Worm (Caenorhabditis elegans) whole organism, young adult: ENCODE results near the gene pqn-25.

Experiments used
- B0019.2 ChIP-seq: fragments of 200-800 bp; sonication (Bioruptor generic); conservative IDR thresholded peaks from 2 replicates; pipeline ENCODE4 v1.3.6; 2022; ENCODE audit warnings: missing genetic modification reagents, missing genetic modification characterization, missing compliant biosample characterization
- B0336.3 ChIP-seq: fragments of 200-800 bp; sonication (Bioruptor generic); IDR thresholded peaks from 2 replicates; pipeline ENCODE4 v1.3.6; 2022; ENCODE audit warnings: missing genetic modification characterization, missing compliant biosample characterization
- F22D6.2 ChIP-seq: sonication (generic microtip); optimal IDR thresholded peaks from 2 replicates; lab custom pipeline; 2016; ENCODE audit warnings: mild to moderate bottlenecking, missing genetic modification characterization, missing compliant biosample characterization
- F33H1.4 ChIP-seq: fragments of 200-800 bp; sonication (Bioruptor generic); IDR thresholded peaks from 2 replicates; pipeline ENCODE4 v1.3.6; 2022; ENCODE audit warnings: missing genetic modification reagents, missing genetic modification characterization, missing compliant biosample characterization
- F57C9.4 ChIP-seq: sonication (generic microtip); optimal IDR thresholded peaks from 2 replicates; lab custom pipeline; 2017; ENCODE audit warnings: mild to moderate bottlenecking, missing genetic modification characterization, missing compliant biosample characterization
- K11D2.4 ChIP-seq: fragments of 200-800 bp; sonication (Bioruptor generic); IDR thresholded peaks from 2 replicates; pipeline ENCODE4 v1.3.6; 2022; ENCODE audit warnings: missing genetic modification reagents, missing genetic modification characterization, missing compliant biosample characterization
- T26A5.8 ChIP-seq: sonication (generic microtip); optimal IDR thresholded peaks from 2 replicates; lab custom pipeline; 2016; ENCODE audit warnings: missing genetic modification characterization, missing compliant biosample characterization
- Y53G8AR.9 ChIP-seq: fragments of 200-800 bp; sonication (Bioruptor generic); conservative IDR thresholded peaks from 2 replicates; pipeline ENCODE4 v1.3.6; 2022; ENCODE audit warnings: missing genetic modification reagents, missing genetic modification characterization, missing compliant biosample characterization
- Y67H2A.10 ChIP-seq: fragments of 200-800 bp; sonication (Bioruptor generic); conservative IDR thresholded peaks from 2 replicates; pipeline ENCODE4 v1.3.6; 2022; ENCODE audit warnings: missing genetic modification reagents, missing genetic modification characterization, missing compliant biosample characterization
- Y79H2A.3 ChIP-seq: fragments of 200-800 bp; sonication (Bioruptor generic); conservative IDR thresholded peaks from 2 replicates; pipeline ENCODE4 v1.3.6; 2022; ENCODE audit warnings: missing genetic modification reagents, missing genetic modification characterization, missing compliant biosample characterization
- Y95B8A.8 ChIP-seq: fragments of 200-800 bp; sonication (Bioruptor generic); IDR thresholded peaks from 2 replicates; pipeline ENCODE4 v1.3.6; 2022; ENCODE audit warnings: missing genetic modification reagents, missing genetic modification characterization, missing compliant biosample characterization
- ZK185.1 ChIP-seq: sonication (generic microtip); optimal IDR thresholded peaks from 2 replicates; lab custom pipeline; 2016; ENCODE audit warnings: mild to moderate bottlenecking, missing genetic modification characterization, missing compliant biosample characterization; ENCODE audit not compliant: poor library complexity, severe bottlenecking
- aptf-3 ChIP-seq: fragments of 200-800 bp; sonication (Bioruptor generic); IDR thresholded peaks from 2 replicates; pipeline ENCODE4 v1.3.6; 2022; ENCODE audit warnings: missing genetic modification characterization, missing compliant biosample characterization
- attf-5 ChIP-seq: fragments of 200-800 bp; sonication (Bioruptor generic); optimal IDR thresholded peaks from 2 replicates; lab custom pipeline; 2018; ENCODE audit warnings: mild to moderate bottlenecking, missing genetic modification characterization, missing compliant biosample characterization
- cebp-1 ChIP-seq, 2 experiments: fragments of 200-800 bp in 1 of 2; sonication (Bioruptor generic) in 1 of 2; sonication (generic microtip) in 1 of 2; IDR thresholded peaks in 1 of 2; optimal IDR thresholded peaks in 1 of 2; 2 replicates each; pipeline versions ENCODE4 v1.3.6 to Lab custom; 2017 to 2022; ENCODE audit warnings: missing compliant biosample characterization in 2 of 2, missing genetic modification characterization in 2 of 2, mild to moderate bottlenecking in 1 of 2, missing genetic modification reagents in 1 of 2, moderate library complexity in 1 of 2
- ceh-27 ChIP-seq: fragments of 200-800 bp; sonication (Bioruptor generic); optimal IDR thresholded peaks from 2 replicates; lab custom pipeline; 2018; ENCODE audit warnings: mild to moderate bottlenecking, missing genetic modification characterization, moderate library complexity, missing compliant biosample characterization
- die-1 ChIP-seq: sonication (generic microtip); optimal IDR thresholded peaks from 2 replicates; lab custom pipeline; 2016; ENCODE audit warnings: missing genotype, mild to moderate bottlenecking, missing genetic modification characterization, missing compliant biosample characterization
- dox-1 ChIP-seq: fragments of 200-800 bp; sonication (Bioruptor generic); IDR thresholded peaks from 2 replicates; pipeline ENCODE4 v1.3.6; 2022; ENCODE audit warnings: missing genetic modification reagents, missing genetic modification characterization, missing compliant biosample characterization
- egrh-3 ChIP-seq: fragments of 200-800 bp; sonication (Bioruptor generic); IDR thresholded peaks from 2 replicates; pipeline ENCODE4 v1.3.6; 2022; ENCODE audit warnings: missing genetic modification reagents, missing genetic modification characterization, missing compliant biosample characterization
- ets-4 ChIP-seq: fragments of 200-800 bp; sonication (Bioruptor generic); optimal IDR thresholded peaks from 2 replicates; lab custom pipeline; 2018; ENCODE audit warnings: mild to moderate bottlenecking, missing genetic modification characterization, missing compliant biosample characterization
- fkh-3 ChIP-seq: sonication (generic microtip); optimal IDR thresholded peaks from 2 replicates; lab custom pipeline; 2016; ENCODE audit warnings: mild to moderate bottlenecking, missing genetic modification characterization, missing compliant biosample characterization
- gei-17 ChIP-seq: fragments of 200-800 bp; sonication (Bioruptor generic); optimal IDR thresholded peaks from 2 replicates; lab custom pipeline; 2018; ENCODE audit warnings: mild to moderate bottlenecking, missing genetic modification characterization, missing compliant biosample characterization
- lin-26 ChIP-seq: fragments of 200-800 bp; sonication (Bioruptor generic); IDR thresholded peaks from 2 replicates; pipeline ENCODE4 v1.3.6; 2022; ENCODE audit warnings: missing genetic modification reagents, missing genetic modification characterization, missing compliant biosample characterization
- lin-35 ChIP-seq, 3 experiments: fragments of 150-350 bp in 2 of 3; sonication (generic microtip) in 1 of 3; optimal IDR thresholded peaks; 2 replicates each; lab custom pipeline; 2014 to 2018; ENCODE audit warnings: missing biosample characterization in 3 of 3, missing genetic modification characterization in 3 of 3, missing genetic modification reagents in 3 of 3
- lin-40 ChIP-seq: sonication (generic microtip); optimal IDR thresholded peaks from 2 replicates; lab custom pipeline; 2016; ENCODE audit warnings: missing genetic modification characterization, mild to moderate bottlenecking, missing compliant biosample characterization, missing genotype, missing genetic modification reagents
- lin-54 ChIP-seq: fragments of 200-800 bp; sonication (Bioruptor generic); optimal IDR thresholded peaks from 2 replicates; lab custom pipeline; 2018; ENCODE audit warnings: mild to moderate bottlenecking, missing genetic modification characterization, missing compliant biosample characterization
- lir-1 ChIP-seq: fragments of 200-800 bp; sonication (Bioruptor generic); conservative IDR thresholded peaks from 2 replicates; pipeline ENCODE4 v1.3.6; 2022; ENCODE audit warnings: missing genetic modification reagents, missing genetic modification characterization, missing compliant biosample characterization
- lsl-1 ChIP-seq: fragments of 200-800 bp; sonication (Bioruptor generic); optimal IDR thresholded peaks from 2 replicates; lab custom pipeline; 2018; ENCODE audit warnings: mild to moderate bottlenecking, missing genetic modification characterization, moderate library complexity, missing compliant biosample characterization
- lsy-27 ChIP-seq: sonication (generic microtip); optimal IDR thresholded peaks from 2 replicates; lab custom pipeline; 2017; ENCODE audit warnings: missing genetic modification characterization, mild to moderate bottlenecking, missing compliant biosample characterization, antibody characterized with exemption, missing genotype, borderline replicate concordance; ENCODE audit not compliant: insufficient read depth
- madf-10 ChIP-seq: sonication (generic microtip); optimal IDR thresholded peaks from 2 replicates; lab custom pipeline; 2016; ENCODE audit warnings: mild to moderate bottlenecking, missing genetic modification characterization, missing compliant biosample characterization
- madf-6 ChIP-seq: fragments of 200-800 bp; sonication (Bioruptor generic); IDR thresholded peaks from 2 replicates; pipeline ENCODE4 v1.3.6; 2022; ENCODE audit warnings: missing genetic modification reagents, missing genetic modification characterization, missing compliant biosample characterization
- madf-8 ChIP-seq: fragments of 200-800 bp; sonication (Bioruptor generic); conservative IDR thresholded peaks from 2 replicates; pipeline ENCODE4 v1.3.6; 2022; ENCODE audit warnings: missing genetic modification reagents, missing genetic modification characterization, missing compliant biosample characterization
- nfyb-1 ChIP-seq: fragments of 200-800 bp; sonication (Bioruptor generic); IDR thresholded peaks from 2 replicates; pipeline ENCODE4 v1.3.6; 2022; ENCODE audit warnings: missing genetic modification reagents, missing genetic modification characterization, missing compliant biosample characterization
- nhr-120 ChIP-seq: fragments of 200-800 bp; sonication (Bioruptor generic); IDR thresholded peaks from 2 replicates; pipeline ENCODE4 v1.3.6; 2022; ENCODE audit warnings: missing genetic modification characterization, missing compliant biosample characterization
- nhr-179 ChIP-seq: sonication (generic microtip); optimal IDR thresholded peaks from 2 replicates; lab custom pipeline; 2016; ENCODE audit warnings: mild to moderate bottlenecking, missing genetic modification characterization, missing compliant biosample characterization
- nhr-80 ChIP-seq: sonication (generic microtip); optimal IDR thresholded peaks from 2 replicates; lab custom pipeline; 2016; ENCODE audit warnings: missing genetic modification characterization, missing compliant biosample characterization
- pbrm-1 ChIP-seq: fragments of 200-800 bp; sonication (Bioruptor generic); IDR thresholded peaks from 2 replicates; pipeline ENCODE4 v1.3.6; 2022; ENCODE audit warnings: missing genetic modification reagents, missing genetic modification characterization, missing compliant biosample characterization
- pha-4 ChIP-seq: fragments of 150-350 bp; sonication (generic microtip); optimal IDR thresholded peaks from 2 replicates; lab custom pipeline; 2014; ENCODE audit warnings: missing biosample characterization, missing genetic modification reagents, missing genetic modification characterization
- sdz-38 ChIP-seq: sonication (generic microtip); optimal IDR thresholded peaks from 2 replicates; lab custom pipeline; 2016; ENCODE audit warnings: missing genotype, missing genetic modification characterization, missing compliant biosample characterization
- sea-2 ChIP-seq: fragments of 200-800 bp; sonication (Bioruptor generic); IDR thresholded peaks from 2 replicates; pipeline ENCODE4 v1.3.6; 2022; ENCODE audit warnings: missing genetic modification characterization, missing compliant biosample characterization
- somi-1 ChIP-seq: fragments of 200-800 bp; sonication (Bioruptor generic); optimal IDR thresholded peaks from 2 replicates; lab custom pipeline; 2018; ENCODE audit warnings: mild to moderate bottlenecking, missing genetic modification characterization, missing compliant biosample characterization
- tbp1 ChIP-seq: fragments of 200-800 bp; sonication (Bioruptor generic); optimal IDR thresholded peaks from 2 replicates; lab custom pipeline; 2018; ENCODE audit warnings: mild to moderate bottlenecking, missing genetic modification characterization, missing compliant biosample characterization
- xnd-1 ChIP-seq: sonication (generic microtip); optimal IDR thresholded peaks from 2 replicates; lab custom pipeline; 2016; ENCODE audit warnings: missing genotype, missing genetic modification reagents, missing genetic modification characterization, missing compliant biosample characterization
- ztf-18 ChIP-seq: sonication (generic microtip); optimal IDR thresholded peaks from 2 replicates; lab custom pipeline; 2016; ENCODE audit warnings: missing genotype, mild to moderate bottlenecking, missing genetic modification characterization, missing compliant biosample characterization
- ztf-25 ChIP-seq: fragments of 200-800 bp; sonication (Bioruptor generic); IDR thresholded peaks from 2 replicates; pipeline ENCODE4 v1.3.6; 2022; ENCODE audit warnings: missing genetic modification reagents, missing genetic modification characterization, missing compliant biosample characterization
- ztf-26 ChIP-seq: sonication (generic microtip); optimal IDR thresholded peaks from 2 replicates; lab custom pipeline; 2017; ENCODE audit warnings: missing genetic modification characterization, missing compliant biosample characterization
- ztf-28 ChIP-seq: fragments of 200-800 bp; sonication (Bioruptor generic); IDR thresholded peaks from 2 replicates; pipeline ENCODE4 v1.3.6; 2022; ENCODE audit warnings: missing genetic modification reagents, missing genetic modification characterization, missing compliant biosample characterization

Gene pqn-25

DNA sequence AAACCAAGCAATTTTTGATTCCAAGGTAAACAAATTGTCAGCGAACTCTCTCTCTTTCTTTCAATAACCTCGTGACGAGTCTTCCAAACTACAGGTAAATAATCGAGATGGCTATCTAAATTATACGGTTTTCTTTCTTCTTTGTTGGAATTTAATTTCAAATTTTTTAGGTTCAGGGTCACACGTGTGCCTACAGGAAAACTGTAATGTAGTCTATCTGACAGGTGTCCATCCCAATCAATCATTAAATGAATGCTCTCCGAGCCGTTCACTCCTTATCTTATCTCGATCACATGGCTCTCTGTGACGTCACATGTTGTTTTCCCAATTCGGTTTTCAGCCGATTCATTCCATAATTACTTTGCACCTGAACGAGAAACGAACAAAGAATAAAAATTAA is 40.7 kb upstream of the pqn-25 start (continued):
- TF ChIP-seq attf-5 (GFP tag; lab: Kevin White, UChicago) (peak; percentile 45), ztf-25 (GFP tag; lab: Robert Waterston, UW) (no peak), egrh-3 (no peak), madf-6 (GFP tag; lab: Robert Waterston, UW) (peak; percentile 11; the same call in 1 of the 2 replicates), ztf-26 (tag; lab: Kevin White, UChicago) (no peak), Y79H2A.3 (no peak; the same call in 1 of the 2 replicates), Y95B8A.8 (GFP tag; lab: Robert Waterston, UW) (0 out of 2 replicates have a peak, but pooled peaks have one; percentile 53), madf-10 (peak; percentile 17), lin-54 (peak; percentile 30), F57C9.4 (tag; lab: Kevin White, UChicago) (no peak), die-1 (tag; lab: Kevin White, UChicago) (no peak), ZK185.1 (tag; lab: Kevin White, UChicago) (no peak), B0019.2 (GFP tag; lab: Robert Waterston, UW) (no peak), nhr-120 (no peak), madf-8 (GFP tag; lab: Robert Waterston, UW) (no peak), nfyb-1 (GFP tag; lab: Robert Waterston, UW) (peak; percentile 79), lin-26 (GFP tag; lab: Robert Waterston, UW) (no peak), T26A5.8 (no peak), lsy-27 (no peak), F33H1.4 (GFP tag; lab: Robert Waterston, UW) (no peak), ztf-28 (GFP tag; lab: Robert Waterston, UW) (no peak), pha-4 (tag; lab: Kevin White, UChicago) (peak; percentile 76), ets-4 (GFP tag; lab: Kevin White, UChicago) (peak; percentile 2), xnd-1 (tag; lab: Kevin White, UChicago) (no peak), lir-1 (GFP tag; lab: Robert Waterston, UW) (0 out of 2 replicates have a peak, but pooled peaks have one; percentile 10), gei-17 (GFP tag; lab: Kevin White, UChicago) (no peak), ceh-27 (GFP tag; lab: Kevin White, UChicago) (no peak), aptf-3 (GFP tag; lab: Robert Waterston, UW) (no peak), sdz-38 (tag; lab: Kevin White, UChicago) (no peak), ztf-18 (tag; lab: Kevin White, UChicago) (no peak), B0336.3 (GFP tag; lab: Robert Waterston, UW) (peak; percentile 54), lin-40 (tag; lab: Kevin White, UChicago) (peak; percentile 26), Y53G8AR.9 (GFP tag; lab: Robert Waterston, UW) (peak; percentile 55; the same call in 1 of the 2 replicates)

DNA sequence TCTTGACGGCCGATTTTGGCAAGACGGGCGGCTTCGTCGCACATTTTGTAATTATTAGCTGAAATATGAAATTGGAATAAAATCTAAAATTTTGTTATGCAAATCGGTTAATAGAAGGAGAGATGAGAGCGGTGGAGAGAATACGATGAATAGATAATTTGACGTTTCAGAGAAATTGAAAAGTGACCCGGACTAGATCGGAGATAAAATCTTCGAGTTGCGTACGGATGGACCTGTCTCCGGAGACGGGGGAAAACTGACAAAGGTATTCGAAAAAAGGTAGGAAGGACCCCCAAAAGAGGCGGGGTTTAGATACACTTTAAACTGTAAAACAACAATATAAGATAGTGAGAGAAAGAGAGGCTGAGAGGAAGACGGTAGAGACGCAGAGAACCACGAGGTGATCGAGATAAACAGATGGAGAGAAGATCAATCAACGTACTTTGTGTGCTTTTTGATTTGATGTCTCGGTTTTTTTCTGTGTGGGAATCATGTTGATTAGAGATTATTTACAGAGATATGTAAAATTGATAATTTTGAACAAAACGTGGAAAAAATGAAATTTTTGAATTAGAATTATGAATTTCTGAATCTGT is 39.8 kb upstream of the pqn-25 start, which contains the start of gene F09F7.6:
TSS of gene F09F7.6 (minus strand) at position 64 of the 596 bp plus-strand sequence.
- TF ChIP-seq K11D2.4 (GFP tag; lab: Robert Waterston, UW) (peak; percentile 46; the same call in 1 of the 2 replicates), sea-2 (GFP tag; lab: Robert Waterston, UW) (no peak), Y67H2A.10 (no peak), nhr-80 (tag; lab: Kevin White, UChicago) (peak; percentile 60), nhr-179 (tag; lab: Kevin White, UChicago) (no peak), fkh-3 (tag; lab: Kevin White, UChicago) (no peak), aptf-3 (GFP tag; lab: Robert Waterston, UW) (no peak), cebp-1 (GFP tag; IDR thresholded peaks at IDR 0.05; lab: Robert Waterston, UW) (no peak), cebp-1 (tag; optimal IDR thresholded peaks at IDR 0.05; lab: Kevin White, UChicago) (peak; percentile 59), lin-35 (GFP tag; optimal IDR thresholded peaks at IDR 0.05; lab: Kevin White, UChicago) (peak in 1 of 3 experiments; percentile 12), F22D6.2 (tag; lab: Kevin White, UChicago) (no peak), lir-1 (GFP tag; lab: Robert Waterston, UW) (0 out of 2 replicates have a peak, but pooled peaks have one; percentile 23), dox-1 (GFP tag; lab: Robert Waterston, UW) (peak; percentile 11; the same call in 1 of the 2 replicates), pbrm-1 (GFP tag; lab: Robert Waterston, UW) (no peak), attf-5 (GFP tag; lab: Kevin White, UChicago) (peak; percentile 38), tbp1 (GFP tag; lab: Kevin White, UChicago) (peak; percentile 30), somi-1 (GFP tag; lab: Kevin White, UChicago) (peak; percentile 64), ZK185.1 (tag; lab: Kevin White, UChicago) (peak; percentile 1), lsl-1 (GFP tag; lab: Kevin White, UChicago) (no peak)
